Fruit fly (Drosophila melanogaster): Measurements from ENCODE around the gene meng.

- TF ChIP-seq D19B (GFP tag; optimal IDR thresholded peaks at IDR 0.05) (no peak), Hand (GFP tag; optimal IDR thresholded peaks at IDR 0.05) (no peak), Bdp1 (GFP tag; optimal IDR thresholded peaks at IDR 0.05) (no peak)
These were observed 20.6 kb upstream of the meng start for dm6 chr2L:6721710-6722109.
